Fruit fly (Drosophila melanogaster) Kc167 (cell line): Measurements from ENCODE around the gene Csas.

Experiments
- Myc ChIP-seq: fragments of >200 bp; optimal IDR thresholded peaks from 2 replicates; lab custom pipeline; 2017; ENCODE audit warnings: missing external identifiers
- Sin3A ChIP-seq: fragments of >200 bp; optimal IDR thresholded peaks from 2 replicates; lab custom pipeline; 2018; ENCODE audit warnings: missing external identifiers
- h ChIP-seq: fragments of >200 bp; optimal IDR thresholded peaks from 3 replicates; lab custom pipeline; 2018; ENCODE audit warnings: missing external identifiers
- insv ChIP-seq: fragments of >200 bp; optimal IDR thresholded peaks from 3 replicates; lab custom pipeline; 2018; ENCODE audit warnings: missing external identifiers
- psq ChIP-seq: fragments of >200 bp; optimal IDR thresholded peaks from 2 replicates; lab custom pipeline; 2017; ENCODE audit warnings: missing external identifiers
- ttk ChIP-seq: sonication (Bioruptor generic); optimal IDR thresholded peaks from 2 replicates; lab custom pipeline; 2017; ENCODE audit warnings: missing external identifiers

Csas gene

DNA sequence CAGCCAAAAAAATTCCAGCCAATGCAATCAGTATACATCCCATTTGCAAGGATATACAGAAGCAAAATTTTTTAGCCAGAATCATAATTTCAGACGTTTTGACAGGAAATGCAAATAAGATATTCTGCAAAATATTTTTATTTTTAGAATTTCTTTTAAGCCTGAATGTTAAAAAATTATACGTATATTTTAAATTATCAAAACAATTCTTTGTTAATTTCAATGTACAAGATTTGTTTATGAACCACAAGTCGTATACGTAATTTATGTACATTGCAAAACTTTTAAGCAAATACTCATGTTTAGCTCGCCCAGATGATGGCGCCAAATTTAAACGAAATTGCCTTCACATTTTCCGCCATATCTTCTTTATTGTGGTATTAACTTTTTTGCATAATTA lies 34.4 kb downstream of the Csas start, which contains the start of gene CG42654:
Gene CG42654, minus strand, starts transcription at position 101 of the 400 bp plus-strand sequence.
- TF ChIP-seq Myc (lab: Kevin White, UChicago) (no peak), psq (no peak)

- TF ChIP-seq psq (no peak), Sin3A (no peak), ttk (no peak), h (no peak), insv (lab: Kevin White, UChicago) (no peak), Myc (lab: Kevin White, UChicago) (no peak)
These were observed 35.2 kb downstream of the Csas start, which contains the start of gene CG42655 for dm6 chr3L:19953612-19954011. CG42655 (minus strand) TSS chr3L:19953712.

DNA sequence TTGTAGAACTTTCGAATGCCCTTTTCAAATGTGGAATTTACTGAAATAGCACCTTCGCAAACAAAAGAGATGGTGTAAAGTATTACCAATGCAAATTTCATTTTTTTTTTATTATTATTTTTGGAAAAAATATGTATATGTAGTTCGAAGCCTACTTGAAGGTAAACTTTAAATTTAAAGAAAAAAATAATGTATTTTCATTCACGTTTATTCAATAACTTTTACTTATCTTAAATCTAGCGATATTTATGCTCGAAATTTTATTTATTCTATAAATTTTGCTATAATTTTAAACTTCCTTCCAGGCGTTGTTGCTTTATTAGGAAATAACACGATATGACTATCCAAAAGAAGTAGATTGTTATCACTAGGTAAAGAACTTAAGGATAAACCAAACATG lies 36.1 kb downstream of the Csas start, which contains the start of gene CG33710:
Gene CG33710, minus strand, starts transcription at position 101 of the 400 bp plus-strand sequence.
- TF ChIP-seq insv (lab: Kevin White, UChicago) (no peak), Myc (lab: Kevin White, UChicago) (no peak), psq (no peak), h (no peak), Sin3A (no peak), ttk (no peak)

dm6 chr3L:19951868-19952267 lies 36.9 kb downstream of the Csas start, which contains the start of gene CG34258:
CG34258 (minus strand) TSS chr3L:19951968.
- TF ChIP-seq Myc (lab: Kevin White, UChicago) (no peak), h (no peak), Sin3A (no peak), psq (no peak), insv (lab: Kevin White, UChicago) (no peak), ttk (no peak)

DNA sequence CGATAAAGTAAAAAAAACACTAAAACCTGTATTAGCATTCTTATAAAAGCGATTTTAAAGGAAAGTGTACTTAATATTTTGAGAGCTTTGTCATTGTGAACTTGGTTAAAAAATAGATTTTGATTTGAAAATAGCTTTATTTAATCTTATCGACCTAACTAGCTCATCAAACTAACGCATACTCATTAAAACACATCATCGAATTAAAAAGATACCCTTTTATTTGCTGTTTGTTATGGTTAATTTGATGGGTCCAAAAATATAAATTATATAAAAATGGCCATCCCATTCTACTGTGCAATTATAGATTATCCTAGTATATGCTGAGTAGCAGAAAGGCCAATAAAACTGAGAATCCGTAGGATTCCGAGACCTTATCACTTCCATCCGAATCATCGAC lies 37.8 kb downstream of the Csas start, which contains the start of gene CG32219:
Gene CG32219, minus strand, starts transcription at position 101 of the 400 bp plus-strand sequence.
- no peak for TF ChIP-seq insv (lab: Kevin White, UChicago)
- TF ChIP-seq h, result no peak
- no peak for TF ChIP-seq ttk
- TF ChIP-seq Sin3A, result no peak
- TF ChIP-seq Myc (lab: Kevin White, UChicago), result no peak
- TF ChIP-seq psq, result no peak

DNA sequence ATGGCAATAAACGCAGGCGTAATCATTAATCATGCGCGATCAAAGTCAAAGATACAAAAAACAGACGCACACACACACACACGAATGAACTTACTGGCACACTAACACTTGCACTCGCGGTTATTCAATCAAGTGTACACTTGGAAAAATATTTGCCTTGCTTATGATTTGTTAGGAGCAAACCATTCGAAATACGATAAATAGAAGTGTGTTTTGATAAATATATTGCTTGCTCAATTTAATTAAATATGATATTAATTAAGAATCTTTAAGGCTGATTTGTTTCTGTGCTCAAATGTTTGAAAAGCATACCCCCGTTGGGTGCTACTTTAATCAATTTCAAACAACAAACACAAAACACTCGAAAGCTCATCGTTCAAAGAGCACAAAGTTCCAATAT lies 43.3 kb downstream of the Csas start:
- no peak for TF ChIP-seq h
- no peak for TF ChIP-seq ttk
- no peak for TF ChIP-seq psq
- TF ChIP-seq insv (lab: Kevin White, UChicago), result no peak
- no peak for TF ChIP-seq Myc (lab: Kevin White, UChicago)
- TF ChIP-seq Sin3A, result no peak

dm6 chr3L:19941162-19941561 lies 47.6 kb downstream of the Csas start:
- no peak for TF ChIP-seq insv (lab: Kevin White, UChicago)
- no peak for TF ChIP-seq Myc (lab: Kevin White, UChicago)
- no peak for TF ChIP-seq psq
- TF ChIP-seq h, result no peak

DNA sequence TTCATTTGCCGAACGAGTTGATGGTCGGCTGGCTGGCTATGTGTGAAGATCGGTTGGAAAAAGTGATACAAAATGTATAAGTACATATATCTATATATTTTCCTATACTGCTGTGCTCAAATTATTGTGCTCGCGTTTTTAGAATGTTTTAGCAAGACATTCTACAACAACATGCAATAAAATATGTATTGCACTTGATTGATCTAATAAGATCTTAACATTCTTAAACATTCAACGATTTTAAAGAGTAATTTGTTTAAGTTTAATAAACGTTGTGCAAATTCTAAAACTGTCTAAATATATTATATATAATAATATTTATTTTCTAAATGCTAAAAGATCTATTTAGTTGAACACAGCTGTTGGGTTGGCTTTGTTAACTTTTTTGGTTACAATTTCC lies 48.4 kb downstream of the Csas start:
- TF ChIP-seq Myc (lab: Kevin White, UChicago) (no peak), insv (lab: Kevin White, UChicago) (no peak), Sin3A (no peak), h (no peak), ttk (no peak), psq (no peak)

DNA sequence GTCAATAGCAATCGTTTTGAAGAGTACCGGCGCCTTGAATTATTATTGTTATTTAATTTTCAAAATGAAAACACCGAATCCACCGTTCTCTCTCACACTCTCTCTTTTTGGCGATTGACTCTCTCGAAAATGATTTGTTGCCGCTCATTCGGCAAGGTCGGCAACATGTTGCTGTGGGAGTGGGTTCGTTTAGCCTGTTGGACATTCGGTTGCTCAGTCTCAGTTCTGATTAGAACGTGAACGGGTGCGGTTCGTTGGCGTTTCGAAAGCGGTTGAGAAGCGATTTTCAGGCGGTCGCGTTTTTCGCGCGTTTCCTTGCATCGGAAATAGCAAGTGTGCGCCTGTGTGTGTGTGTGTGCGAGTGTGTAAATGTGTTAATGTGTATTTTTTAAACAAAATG lies 49.8 kb downstream of the Csas start, which contains the start of gene Ac76E:
Gene Ac76E, plus strand, starts transcription at position 264 of the 400 bp plus-strand sequence.
- TF ChIP-seq h (no peak), insv (lab: Kevin White, UChicago) (no peak), psq (no peak), Myc (lab: Kevin White, UChicago) (no peak), ttk (no peak), Sin3A (no peak)
